Worm (Caenorhabditis elegans) whole organism, L4 larva: ENCODE measurements around the gene cyp-25A6.

Experiments
- F44E2.7 ChIP-seq: fragments of 200-800 bp; sonication (Bioruptor generic); IDR thresholded peaks from 2 replicates; pipeline ENCODE4 v2.1.2; 2022; ENCODE audit warnings: missing genetic modification characterization, missing compliant biosample characterization
- F49E8.2 ChIP-seq: sonication (generic microtip); optimal IDR thresholded peaks from 2 replicates; lab custom pipeline; 2016; ENCODE audit warnings: missing compliant biosample characterization, mild to moderate bottlenecking, missing genetic modification characterization, borderline replicate concordance
- T20F7.1 ChIP-seq: fragments of 200-800 bp; sonication (Bioruptor generic); optimal IDR thresholded peaks from 2 replicates; lab custom pipeline; 2018; ENCODE audit warnings: mild to moderate bottlenecking, missing genetic modification characterization, missing compliant biosample characterization
- Y105C5A.15 ChIP-seq: fragments of 200-800 bp; sonication (Bioruptor generic); IDR thresholded peaks from 2 replicates; pipeline ENCODE4 v1.3.6; 2022; ENCODE audit warnings: missing genetic modification characterization, missing compliant biosample characterization
- Y75B8A.6 ChIP-seq: fragments of 200-800 bp; sonication (Bioruptor generic); IDR thresholded peaks from 2 replicates; pipeline ENCODE4 v1.3.6; 2022; ENCODE audit warnings: missing genetic modification reagents, missing genetic modification characterization, missing compliant biosample characterization
- ZK546.5 ChIP-seq, 2 experiments: sonication (generic microtip); optimal IDR thresholded peaks; 2 replicates each; lab custom pipeline; 2017; ENCODE audit warnings: missing biosample characterization in 2 of 2, missing genetic modification characterization in 2 of 2
- ama-1 ChIP-seq: fragments of 150-350 bp; optimal IDR thresholded peaks from 2 replicates; lab custom pipeline; 2014; ENCODE audit warnings: inconsistent platforms, mixed read lengths
- ceh-20 ChIP-seq: fragments of 200-800 bp; sonication (Bioruptor generic); IDR thresholded peaks from 2 replicates; pipeline ENCODE4 v1.3.6; 2022; ENCODE audit warnings: missing genetic modification reagents, missing genetic modification characterization, missing compliant biosample characterization
- egl-27 ChIP-seq: sonication (generic microtip); optimal IDR thresholded peaks from 3 replicates; lab custom pipeline; 2017; ENCODE audit warnings: missing biosample characterization, missing genetic modification reagents, missing genetic modification characterization
- mdt-29 ChIP-seq: fragments of 200-800 bp; sonication (Bioruptor generic); IDR thresholded peaks from 2 replicates; pipeline ENCODE4 v1.3.6; 2022; ENCODE audit warnings: missing genetic modification reagents, missing genetic modification characterization, missing compliant biosample characterization
- mxl-2 ChIP-seq: fragments of 200-800 bp; sonication (Bioruptor generic); conservative IDR thresholded peaks from 2 replicates; pipeline ENCODE4 v1.3.6; 2022; ENCODE audit warnings: missing genetic modification reagents, missing genetic modification characterization, missing compliant biosample characterization
- nhr-237 ChIP-seq: sonication (generic microtip); optimal IDR thresholded peaks from 2 replicates; lab custom pipeline; 2017; ENCODE audit warnings: missing biosample characterization, missing genetic modification characterization
- nhr-76 ChIP-seq: fragments of 150-350 bp; optimal IDR thresholded peaks from 2 replicates; lab custom pipeline; 2014; ENCODE audit warnings: missing biosample characterization, missing genetic modification characterization
- ztf-11 ChIP-seq: fragments of 150-350 bp; optimal IDR thresholded peaks from 2 replicates; lab custom pipeline; 2014; ENCODE audit warnings: missing biosample characterization, missing genetic modification characterization

cyp-25A6 gene

ce11 chrIV:4247770-4248169 is 50.5 kb downstream of the cyp-25A6 start, which contains the start of gene ama-1:
Gene ama-1 (plus strand): TSS chrIV:4248070.
- TF ChIP-seq F49E8.2 (tag; lab: Kevin White, UChicago): no peak
- TF ChIP-seq Y105C5A.15: no peak
- no peak for TF ChIP-seq egl-27 (tag; lab: Kevin White, UChicago)
- TF ChIP-seq F44E2.7 (GFP tag; lab: Robert Waterston, UW): no peak
- TF ChIP-seq ama-1 (lab: Kevin White, UChicago): no peak
- no peak for TF ChIP-seq nhr-76 (tag; lab: Kevin White, UChicago)
- no peak for TF ChIP-seq mxl-2 (GFP tag; lab: Robert Waterston, UW)
- TF ChIP-seq ceh-20 (GFP tag; lab: Robert Waterston, UW): no peak
- TF ChIP-seq nhr-237 (tag; lab: Kevin White, UChicago): no peak
- TF ChIP-seq ZK546.5 (tag; optimal IDR thresholded peaks at IDR 0.05; lab: Kevin White, UChicago): no peak
- TF ChIP-seq ztf-11 (tag; lab: Kevin White, UChicago): no peak
- TF ChIP-seq mdt-29 (GFP tag; lab: Robert Waterston, UW): no peak
- TF ChIP-seq T20F7.1 (GFP tag; lab: Kevin White, UChicago): no peak
- TF ChIP-seq Y75B8A.6 (GFP tag; lab: Robert Waterston, UW): no peak
